Worm (Caenorhabditis elegans) whole organism, late embryonic: ENCODE results near the gene pch-2.

Experiments used
- C08G9.2 ChIP-seq: sonication (generic microtip); optimal IDR thresholded peaks from 2 replicates; lab custom pipeline; 2016; ENCODE audit warnings: mild to moderate bottlenecking, missing genetic modification characterization, moderate library complexity, missing compliant biosample characterization
- K09A11.1 ChIP-seq: sonication (generic microtip); optimal IDR thresholded peaks from 2 replicates; lab custom pipeline; 2017; ENCODE audit warnings: antibody characterized with exemption, mild to moderate bottlenecking, missing genetic modification characterization, missing compliant biosample characterization; ENCODE audit not compliant: insufficient read depth
- ceh-14 ChIP-seq: sonication (generic microtip); optimal IDR thresholded peaks from 2 replicates; lab custom pipeline; 2016; ENCODE audit warnings: missing genotype, missing genetic modification characterization, missing compliant biosample characterization
- ceh-18 ChIP-seq: sonication (generic microtip); optimal IDR thresholded peaks from 2 replicates; lab custom pipeline; 2016; ENCODE audit warnings: missing genetic modification characterization, missing compliant biosample characterization
- ceh-31 ChIP-seq: sonication (generic microtip); optimal IDR thresholded peaks from 2 replicates; lab custom pipeline; 2016; ENCODE audit warnings: missing genetic modification characterization, missing compliant biosample characterization
- ceh-45 ChIP-seq: fragments of 200-800 bp; sonication (Bioruptor generic); IDR thresholded peaks from 2 replicates; pipeline ENCODE4 v1.3.6; 2022; ENCODE audit warnings: missing genetic modification reagents, missing genetic modification characterization, missing compliant biosample characterization
- ceh-6 ChIP-seq: fragments of 200-800 bp; sonication (Bioruptor generic); optimal IDR thresholded peaks from 2 replicates; lab custom pipeline; 2018; ENCODE audit warnings: mild to moderate bottlenecking, missing genetic modification characterization, missing compliant biosample characterization
- ceh-9 ChIP-seq: sonication (generic microtip); optimal IDR thresholded peaks from 2 replicates; lab custom pipeline; 2016; ENCODE audit warnings: mild to moderate bottlenecking, missing genetic modification characterization, inconsistent platforms, missing compliant biosample characterization
- che-1 ChIP-seq: sonication (generic microtip); optimal IDR thresholded peaks from 2 replicates; lab custom pipeline; 2016; ENCODE audit warnings: mild to moderate bottlenecking, missing genetic modification characterization, missing compliant biosample characterization
- dve-1 ChIP-seq: sonication (generic microtip); optimal IDR thresholded peaks from 2 replicates; lab custom pipeline; 2017; ENCODE audit warnings: antibody characterized with exemption, mild to moderate bottlenecking, missing genetic modification characterization, missing compliant biosample characterization
- elt-2 ChIP-seq: sonication (generic microtip); optimal IDR thresholded peaks from 2 replicates; lab custom pipeline; 2016; ENCODE audit warnings: missing genetic modification reagents, missing genetic modification characterization, missing compliant biosample characterization
- ets-4 ChIP-seq: sonication (generic microtip); optimal IDR thresholded peaks from 2 replicates; lab custom pipeline; 2016; ENCODE audit warnings: missing genetic modification characterization, missing compliant biosample characterization
- eyg-1 ChIP-seq: sonication (generic microtip); optimal IDR thresholded peaks from 2 replicates; lab custom pipeline; 2016; ENCODE audit warnings: missing genotype, missing genetic modification characterization, missing compliant biosample characterization
- fax-1 ChIP-seq: sonication (generic microtip); optimal IDR thresholded peaks from 2 replicates; lab custom pipeline; 2016; ENCODE audit warnings: missing genotype, missing genetic modification characterization, missing compliant biosample characterization
- fkh-10 ChIP-seq: fragments of 150-350 bp; optimal IDR thresholded peaks from 2 replicates; lab custom pipeline; 2014; ENCODE audit warnings: missing biosample characterization, missing genetic modification reagents, missing genetic modification characterization
- hlh-15 ChIP-seq: sonication (generic microtip); optimal IDR thresholded peaks from 2 replicates; lab custom pipeline; 2016; ENCODE audit warnings: missing genetic modification characterization, missing compliant biosample characterization
- hlh-30 ChIP-seq: sonication (generic microtip); optimal IDR thresholded peaks from 2 replicates; lab custom pipeline; 2017; ENCODE audit warnings: antibody characterized with exemption, missing genetic modification characterization, missing compliant biosample characterization; ENCODE audit not compliant: insufficient read depth
- hlh-6 ChIP-seq: sonication (generic microtip); optimal IDR thresholded peaks from 2 replicates; lab custom pipeline; 2016; ENCODE audit warnings: missing genotype, missing genetic modification characterization, missing compliant biosample characterization
- lim-6 ChIP-seq: sonication (generic microtip); optimal IDR thresholded peaks from 2 replicates; lab custom pipeline; 2016; ENCODE audit warnings: missing genetic modification characterization, missing compliant biosample characterization
- nfya-1 ChIP-seq: sonication (generic microtip); optimal IDR thresholded peaks from 2 replicates; lab custom pipeline; 2017; ENCODE audit warnings: missing genetic modification characterization, mild to moderate bottlenecking, missing compliant biosample characterization, antibody characterized with exemption, moderate library complexity
- nhr-11 ChIP-seq: fragments of 150-350 bp; optimal IDR thresholded peaks from 2 replicates; lab custom pipeline; 2014; ENCODE audit warnings: missing biosample characterization, missing genetic modification characterization
- pag-3 ChIP-seq: sonication (generic microtip); optimal IDR thresholded peaks from 2 replicates; lab custom pipeline; 2016; ENCODE audit warnings: missing compliant biosample characterization, missing genetic modification characterization, borderline replicate concordance
- pat-9 ChIP-seq: fragments of 200-800 bp; sonication (Bioruptor generic); optimal IDR thresholded peaks from 2 replicates; lab custom pipeline; 2018; ENCODE audit warnings: mild to moderate bottlenecking, missing genetic modification characterization, moderate library complexity, missing compliant biosample characterization
- pax-1 ChIP-seq: fragments of 150-350 bp; optimal IDR thresholded peaks from 2 replicates; lab custom pipeline; 2014; ENCODE audit warnings: missing biosample characterization, missing genetic modification characterization
- pros-1 ChIP-seq: fragments of 150-350 bp; optimal IDR thresholded peaks from 2 replicates; lab custom pipeline; 2014; ENCODE audit warnings: missing biosample characterization, missing genetic modification reagents, missing genetic modification characterization
- rnt-1 ChIP-seq: sonication (generic microtip); optimal IDR thresholded peaks from 2 replicates; lab custom pipeline; 2016; ENCODE audit warnings: missing genetic modification characterization, missing compliant biosample characterization
- sdc-2 ChIP-seq: sonication (generic microtip); optimal IDR thresholded peaks from 2 replicates; lab custom pipeline; 2016; ENCODE audit warnings: missing genotype, missing genetic modification characterization, missing compliant biosample characterization
- syd-9 ChIP-seq: sonication (generic microtip); optimal IDR thresholded peaks from 2 replicates; lab custom pipeline; 2016; ENCODE audit warnings: mild to moderate bottlenecking, missing genetic modification characterization, moderate library complexity, missing compliant biosample characterization
- unc-42 ChIP-seq: sonication (generic microtip); optimal IDR thresholded peaks from 2 replicates; lab custom pipeline; 2016; ENCODE audit warnings: missing genotype, missing genetic modification characterization, missing compliant biosample characterization
- unc-55 ChIP-seq: sonication (generic microtip); optimal IDR thresholded peaks from 2 replicates; lab custom pipeline; 2017; ENCODE audit warnings: missing biosample characterization, missing genetic modification reagents, missing genetic modification characterization
- zip-5 ChIP-seq: sonication (generic microtip); optimal IDR thresholded peaks from 2 replicates; lab custom pipeline; 2016; ENCODE audit warnings: missing genetic modification characterization, missing compliant biosample characterization

Gene pch-2

DNA sequence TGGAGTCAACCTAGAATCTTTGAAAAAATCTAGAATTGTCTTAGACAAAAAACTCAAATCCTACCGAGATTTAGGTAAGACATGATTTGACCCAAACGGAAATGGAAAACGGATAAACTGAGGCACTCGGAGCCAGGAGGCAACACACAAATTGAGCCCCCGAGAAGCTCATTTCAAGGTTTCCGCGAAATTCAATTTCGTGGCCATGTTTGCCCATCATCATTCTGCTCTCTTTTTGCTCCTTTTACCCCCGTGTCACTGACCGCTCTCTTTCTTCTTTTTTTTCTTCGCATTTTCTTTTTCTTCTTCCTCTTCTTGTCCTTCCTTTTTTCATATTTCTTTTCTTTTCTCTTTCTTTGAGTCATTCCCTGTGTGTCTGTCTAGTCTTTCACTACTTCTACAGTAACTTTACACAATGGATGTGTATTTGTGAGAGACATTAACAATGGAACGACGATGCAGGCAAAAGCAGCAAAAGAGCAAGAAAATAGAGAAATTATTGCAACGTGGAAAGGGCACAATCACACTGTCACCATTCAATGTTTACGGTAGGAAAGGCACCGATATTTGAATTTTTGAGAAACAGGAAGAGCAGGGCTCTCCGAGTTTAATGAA is 5.3 kb upstream of the pch-2 start:
- TF ChIP-seq unc-42 (peak; percentile 92), sdc-2 (tag; lab: Kevin White, UChicago) (no peak)

DNA sequence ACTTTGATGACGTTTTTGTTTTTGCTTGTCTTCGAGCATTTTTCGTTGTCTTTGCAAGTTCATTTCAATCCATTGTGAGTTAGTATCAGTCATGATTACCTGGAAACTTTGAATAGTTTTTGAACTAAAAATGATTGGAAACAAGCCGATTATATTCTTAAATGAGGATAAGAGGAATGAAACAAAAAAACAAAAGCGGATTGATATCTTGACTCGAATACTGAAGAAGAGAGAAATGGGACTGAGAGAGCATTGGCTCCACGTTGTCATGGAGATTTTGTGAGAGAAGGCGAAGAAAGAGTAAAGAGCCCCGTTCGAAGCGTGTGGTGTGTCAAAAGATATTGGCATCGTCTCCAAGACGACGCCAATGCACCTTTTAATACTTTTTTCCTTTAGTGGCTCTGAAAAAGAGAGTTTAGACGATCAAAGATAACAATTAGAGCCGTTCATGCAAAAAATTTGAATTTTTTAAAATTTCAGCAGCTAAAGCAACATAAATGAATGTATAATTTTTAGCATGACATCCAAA is 1.2 kb upstream of the pch-2 start, which contains the start of the genes tub-1 and tmem-138:
Gene tub-1, minus strand, starts transcription at position 101 of the 529 bp plus-strand sequence.
Gene tmem-138, plus strand, starts transcription at position 479 of the 529 bp plus-strand sequence.
- TF ChIP-seq che-1 (tag; lab: Kevin White, UChicago), result no peak
- no peak for TF ChIP-seq elt-2 (tag; lab: Kevin White, UChicago)
- no peak for TF ChIP-seq pag-3 (tag; lab: Kevin White, UChicago)
- TF ChIP-seq rnt-1 (tag; lab: Kevin White, UChicago), result no peak
- no peak for TF ChIP-seq unc-55 (GFP tag; lab: Kevin White, UChicago)
- TF ChIP-seq hlh-15 (tag; lab: Kevin White, UChicago), result no peak
- TF ChIP-seq ceh-45, result no peak
- TF ChIP-seq syd-9 (tag; lab: Kevin White, UChicago), result no peak
- no peak for TF ChIP-seq pat-9
- no peak for TF ChIP-seq ceh-6
- no peak for TF ChIP-seq K09A11.1
- no peak for TF ChIP-seq pros-1
- no peak for TF ChIP-seq ets-4 (tag; lab: Kevin White, UChicago)
- no peak for TF ChIP-seq dve-1 (tag; lab: Kevin White, UChicago)
- TF ChIP-seq nfya-1 (tag; lab: Kevin White, UChicago), result no peak
- TF ChIP-seq ceh-31 (tag; lab: Kevin White, UChicago), result no peak
- no peak for TF ChIP-seq hlh-6 (tag; lab: Kevin White, UChicago)
- no peak for TF ChIP-seq ceh-9
- no peak for TF ChIP-seq C08G9.2
- no peak for TF ChIP-seq zip-5

- TF ChIP-seq unc-55 (GFP tag; lab: Kevin White, UChicago) (no peak), ceh-14 (tag; lab: Kevin White, UChicago) (no peak), syd-9 (tag; lab: Kevin White, UChicago) (no peak), fax-1 (no peak), ceh-18 (no peak)
These were observed 2.8 kb downstream of the pch-2 start for ce11 chrII:8160916-8161315.

DNA sequence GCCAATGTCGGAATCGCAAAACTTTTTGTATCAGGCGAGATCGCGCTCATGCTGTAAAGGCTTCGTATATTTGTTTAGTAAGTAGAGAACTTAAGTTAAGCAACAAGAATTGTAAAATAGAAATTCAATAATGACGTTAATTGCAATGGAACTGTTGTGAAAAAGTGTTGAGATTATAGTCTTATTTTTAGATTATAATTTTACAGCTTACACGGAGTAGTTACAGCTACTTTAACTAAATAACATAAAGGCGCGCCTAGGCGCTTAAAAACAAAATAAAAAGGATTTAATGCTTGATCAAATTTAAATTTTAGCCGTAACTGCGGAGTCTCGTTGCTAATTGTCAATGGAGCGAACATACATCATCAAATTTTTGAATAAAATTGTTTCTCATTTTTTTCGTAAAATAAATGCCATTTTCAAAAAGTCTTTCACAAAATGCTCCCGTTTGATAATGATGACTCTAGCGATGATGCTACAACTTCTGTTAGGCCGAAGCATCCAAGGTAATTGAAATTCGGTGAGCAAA is 4.0 kb downstream of the pch-2 start, which contains the start of the genes emb-27 and rrf-3:
Gene emb-27, minus strand, starts transcription at position 51 of the 529 bp plus-strand sequence.
Gene rrf-3, plus strand, starts transcription at position 346 of the 529 bp plus-strand sequence.
- TF ChIP-seq hlh-30 (tag; lab: Kevin White, UChicago), result no peak
- no peak for TF ChIP-seq fkh-10 (GFP tag; lab: Kevin White, UChicago)
- no peak for TF ChIP-seq pat-9
- peak; percentile 98 for TF ChIP-seq unc-42
- peak; percentile 15 for TF ChIP-seq rnt-1 (tag; lab: Kevin White, UChicago)
- no peak for TF ChIP-seq lim-6 (tag; lab: Kevin White, UChicago)
- no peak for TF ChIP-seq nhr-11
- TF ChIP-seq pax-1 (tag; lab: Kevin White, UChicago), result peak; percentile 3
- peak; percentile 11 for TF ChIP-seq unc-55 (GFP tag; lab: Kevin White, UChicago)

DNA sequence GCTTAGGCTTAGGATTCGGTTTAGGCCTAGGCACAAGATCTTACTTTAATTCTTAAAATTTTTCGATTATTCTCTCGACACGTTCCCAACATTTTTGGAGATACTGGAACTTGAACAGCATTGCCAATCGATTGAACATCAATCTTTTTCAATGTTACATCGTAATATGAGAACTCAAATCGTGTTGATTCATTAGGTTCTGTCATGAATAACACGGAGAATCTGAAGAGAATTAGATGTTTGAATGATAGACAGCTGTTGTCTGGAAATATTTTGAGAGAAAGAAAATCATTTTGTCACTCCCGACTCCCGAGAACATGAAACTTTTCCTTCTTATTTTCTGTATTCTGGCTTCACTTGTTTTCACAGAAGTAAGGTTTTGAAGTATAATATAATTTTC is 11.1 kb downstream of the pch-2 start, which contains the start of gene T05C12.15:
Gene T05C12.15, plus strand, starts transcription at position 301 of the 400 bp plus-strand sequence.
- TF ChIP-seq unc-55 (GFP tag; lab: Kevin White, UChicago) (peak; percentile 20), eyg-1 (tag; lab: Kevin White, UChicago) (no peak), ceh-31 (tag; lab: Kevin White, UChicago) (no peak)
